Fruit fly (Drosophila melanogaster): Measurements from ENCODE around the gene CG4884.

DNA sequence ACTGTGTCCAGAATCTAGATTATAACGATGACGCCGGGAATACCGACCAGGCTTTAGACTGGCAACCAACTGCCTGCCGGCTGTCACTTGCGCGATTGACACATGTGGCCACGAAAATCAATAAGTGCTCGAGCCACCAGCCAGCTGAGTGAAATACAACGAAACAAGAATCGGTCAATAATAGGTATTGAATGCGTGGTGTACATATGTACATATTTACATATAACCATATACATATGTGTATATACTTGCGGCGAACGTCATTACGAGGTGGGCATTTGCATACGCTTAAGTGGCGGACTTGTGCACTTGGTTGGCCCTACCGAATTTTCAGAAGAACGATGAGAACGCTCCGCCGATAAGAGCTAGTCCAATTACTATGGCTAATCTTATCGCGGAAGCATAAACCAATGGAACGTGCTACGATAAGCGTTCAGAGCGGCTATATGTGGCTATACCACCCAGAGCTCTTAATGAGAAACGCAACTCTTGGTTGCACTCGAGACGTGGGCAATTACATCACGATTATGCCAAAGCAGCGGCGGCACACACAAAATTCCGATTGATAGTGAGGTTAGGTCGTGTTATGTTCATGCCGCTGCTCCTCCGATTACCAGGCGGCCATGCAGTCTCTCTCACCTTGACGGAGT is 12.4 kb downstream of the CG4884 start:
- TF ChIP-seq salr (GFP tag; optimal IDR thresholded peaks at IDR 0.05) (no peak), CG34406 (GFP tag; optimal IDR thresholded peaks at IDR 0.05) (no peak), fd59A (GFP tag; optimal IDR thresholded peaks at IDR 0.05) (no peak), CG6808 (GFP tag; optimal IDR thresholded peaks at IDR 0.05) (no peak), Hr4 (GFP tag; optimal IDR thresholded peaks at IDR 0.05) (no peak), Blimp-1 (GFP tag; optimal IDR thresholded peaks at IDR 0.05) (no peak), dac (GFP tag; optimal IDR thresholded peaks at IDR 0.05) (no peak), CG15336 (GFP tag; IDR thresholded peaks at IDR 0.05) (no peak), Sox102F (GFP tag; optimal IDR thresholded peaks at IDR 0.05) (no peak)
